Worm (Caenorhabditis elegans) whole organism, L2 larva: ENCODE measurements around the gene T05C12.9.
A peak's percentile ranks its signal among the peaks of the same experiment; 100 is the strongest.

ENCODE experiments used
- C34F6.9 ChIP-seq: fragments of 150-350 bp; optimal IDR thresholded peaks from 2 replicates; lab custom pipeline; 2014; ENCODE audit warnings: missing biosample characterization, missing genetic modification characterization
- F13H6.1 ChIP-seq: sonication (generic microtip); optimal IDR thresholded peaks from 2 replicates; lab custom pipeline; 2016; ENCODE audit warnings: missing genetic modification characterization, missing compliant biosample characterization
- R02D3.7 ChIP-seq: fragments of 150-350 bp; optimal IDR thresholded peaks from 2 replicates; lab custom pipeline; 2014; ENCODE audit warnings: missing biosample characterization, missing genetic modification characterization
- Y55F3AM.14 ChIP-seq: fragments of 200-800 bp; sonication (Bioruptor generic); optimal IDR thresholded peaks from 2 replicates; lab custom pipeline; 2018; ENCODE audit warnings: mild to moderate bottlenecking, missing genetic modification characterization, missing compliant biosample characterization
- ZK546.5 ChIP-seq: sonication (generic microtip); optimal IDR thresholded peaks from 2 replicates; lab custom pipeline; 2017; ENCODE audit warnings: missing biosample characterization, missing genetic modification characterization
- alr-1 ChIP-seq: fragments of 150-350 bp; optimal IDR thresholded peaks from 2 replicates; lab custom pipeline; 2014; ENCODE audit warnings: missing biosample characterization, missing genetic modification characterization
- aly-2 ChIP-seq: fragments of 150-350 bp; optimal IDR thresholded peaks from 2 replicates; lab custom pipeline; 2014; ENCODE audit warnings: missing biosample characterization, missing genetic modification characterization
- ama-1 ChIP-seq: fragments of 150-350 bp; optimal IDR thresholded peaks from 2 replicates; lab custom pipeline; 2018; ENCODE audit warnings: inconsistent platforms
- blmp-1 ChIP-seq: sonication (generic microtip); optimal IDR thresholded peaks from 2 replicates; lab custom pipeline; 2017; ENCODE audit warnings: missing genetic modification characterization, mild to moderate bottlenecking, missing compliant biosample characterization, antibody characterized with exemption, moderate library complexity; ENCODE audit not compliant: insufficient read depth
- ceh-16 ChIP-seq: fragments of 150-350 bp; optimal IDR thresholded peaks from 2 replicates; lab custom pipeline; 2014; ENCODE audit warnings: missing biosample characterization, missing genetic modification characterization
- ceh-82 ChIP-seq: fragments of 150-350 bp; optimal IDR thresholded peaks from 2 replicates; lab custom pipeline; 2014; ENCODE audit warnings: missing biosample characterization, missing genetic modification characterization
- crh-2 ChIP-seq: sonication (generic microtip); optimal IDR thresholded peaks from 2 replicates; lab custom pipeline; 2017; ENCODE audit warnings: missing biosample characterization, missing genetic modification characterization
- dmd-4 ChIP-seq: sonication (generic microtip); optimal IDR thresholded peaks from 2 replicates; lab custom pipeline; 2017; ENCODE audit warnings: missing biosample characterization, missing genetic modification characterization
- egl-27 ChIP-seq: sonication (generic microtip); optimal IDR thresholded peaks from 3 replicates; lab custom pipeline; 2017; ENCODE audit warnings: missing biosample characterization, missing genetic modification reagents, missing genetic modification characterization
- elt-1 ChIP-seq: fragments of 150-350 bp; optimal IDR thresholded peaks from 2 replicates; lab custom pipeline; 2014; ENCODE audit warnings: missing biosample characterization, missing genetic modification characterization
- elt-3 ChIP-seq: sonication (generic microtip); optimal IDR thresholded peaks from 2 replicates; lab custom pipeline; 2017; ENCODE audit warnings: missing biosample characterization, missing genetic modification characterization
- fos-1 ChIP-seq: fragments of 150-350 bp; optimal IDR thresholded peaks from 2 replicates; lab custom pipeline; 2014; ENCODE audit warnings: missing biosample characterization, missing genetic modification characterization
- gmeb-1 ChIP-seq: fragments of 150-350 bp; optimal IDR thresholded peaks from 2 replicates; lab custom pipeline; 2014; ENCODE audit warnings: missing biosample characterization, missing genetic modification characterization
- lin-11 ChIP-seq: fragments of 150-350 bp; sonication (generic microtip); optimal IDR thresholded peaks from 2 replicates; lab custom pipeline; 2014; ENCODE audit warnings: missing biosample characterization, missing genetic modification characterization, inconsistent platforms, mixed read lengths
- lin-13 ChIP-seq: fragments of 150-350 bp; optimal IDR thresholded peaks from 2 replicates; lab custom pipeline; 2014; ENCODE audit warnings: missing biosample characterization, missing genetic modification reagents, missing genetic modification characterization
- lin-39 ChIP-seq: fragments of 150-350 bp; optimal IDR thresholded peaks from 2 replicates; lab custom pipeline; 2014; ENCODE audit warnings: missing biosample characterization, missing genetic modification reagents, missing genetic modification characterization
- lsy-2 ChIP-seq, 2 experiments: fragments of 150-350 bp in 1 of 2; sonication (generic microtip) in 1 of 2; optimal IDR thresholded peaks; 2 replicates each; lab custom pipeline; 2014 to 2017; ENCODE audit warnings: missing biosample characterization in 2 of 2, missing genetic modification characterization in 2 of 2
- mab-5 ChIP-seq: fragments of 150-350 bp; optimal IDR thresholded peaks from 2 replicates; lab custom pipeline; 2014; ENCODE audit warnings: missing biosample characterization, missing genetic modification characterization
- mbf-1 ChIP-seq: sonication (generic microtip); optimal IDR thresholded peaks from 2 replicates; lab custom pipeline; 2017; ENCODE audit warnings: missing biosample characterization, missing genetic modification characterization
- mdl-1 ChIP-seq, 2 experiments: fragments of 150-350 bp in 1 of 2; sonication (generic microtip) in 1 of 2; optimal IDR thresholded peaks; 2 replicates each; lab custom pipeline; 2017; ENCODE audit warnings: missing biosample characterization in 2 of 2, missing genetic modification characterization in 2 of 2
- nhr-10 ChIP-seq: sonication (generic microtip); optimal IDR thresholded peaks from 2 replicates; lab custom pipeline; 2017; ENCODE audit warnings: missing biosample characterization, missing genetic modification characterization
- nhr-11 ChIP-seq: fragments of 150-350 bp; optimal IDR thresholded peaks from 2 replicates; lab custom pipeline; 2014; ENCODE audit warnings: missing biosample characterization, missing genetic modification characterization
- nhr-12 ChIP-seq: fragments of 150-350 bp; optimal IDR thresholded peaks from 2 replicates; lab custom pipeline; 2014; ENCODE audit warnings: missing biosample characterization, missing genetic modification characterization
- nhr-129 ChIP-seq: fragments of 150-350 bp; optimal IDR thresholded peaks from 2 replicates; lab custom pipeline; 2014; ENCODE audit warnings: missing biosample characterization, missing genetic modification characterization
- nhr-21 ChIP-seq: fragments of 150-350 bp; optimal IDR thresholded peaks from 2 replicates; lab custom pipeline; 2014; ENCODE audit warnings: missing biosample characterization, missing genetic modification characterization
- nhr-23 ChIP-seq: fragments of 150-350 bp; optimal IDR thresholded peaks from 2 replicates; lab custom pipeline; 2014; ENCODE audit warnings: missing biosample characterization, missing genetic modification reagents, missing genetic modification characterization
- nhr-237 ChIP-seq: fragments of 150-350 bp; optimal IDR thresholded peaks from 2 replicates; lab custom pipeline; 2014; ENCODE audit warnings: missing biosample characterization, missing genetic modification characterization
- nhr-25 ChIP-seq: fragments of 150-350 bp; sonication (generic microtip); optimal IDR thresholded peaks from 3 replicates; lab custom pipeline; 2014; ENCODE audit warnings: missing biosample characterization, missing genetic modification characterization
- nhr-6 ChIP-seq: fragments of 150-350 bp; optimal IDR thresholded peaks from 2 replicates; lab custom pipeline; 2014; ENCODE audit warnings: missing biosample characterization, missing genetic modification characterization
- nhr-77 ChIP-seq: fragments of 150-350 bp; optimal IDR thresholded peaks from 2 replicates; lab custom pipeline; 2014; ENCODE audit warnings: missing biosample characterization, missing genetic modification characterization
- peb-1 ChIP-seq: fragments of 150-350 bp; optimal IDR thresholded peaks from 2 replicates; lab custom pipeline; 2014; ENCODE audit warnings: missing biosample characterization, missing genetic modification characterization
- sem-4 ChIP-seq: fragments of 150-350 bp; optimal IDR thresholded peaks from 2 replicates; lab custom pipeline; 2014; ENCODE audit warnings: missing biosample characterization, missing genetic modification reagents, missing genetic modification characterization
- skn-1 ChIP-seq: sonication (generic microtip); optimal IDR thresholded peaks from 2 replicates; lab custom pipeline; 2017; ENCODE audit warnings: missing biosample characterization, missing genetic modification characterization
- sma-3 ChIP-seq: sonication (generic microtip); optimal IDR thresholded peaks from 2 replicates; lab custom pipeline; 2016; ENCODE audit warnings: missing genetic modification reagents, missing genetic modification characterization, missing compliant biosample characterization
- sma-9 ChIP-seq, 2 experiments: fragments of 150-350 bp in 1 of 2; sonication (generic microtip) in 1 of 2; optimal IDR thresholded peaks; 2 replicates each; lab custom pipeline; 2014 to 2016; ENCODE audit warnings: missing genetic modification characterization in 2 of 2, mild to moderate bottlenecking in 1 of 2, missing biosample characterization in 1 of 2, missing compliant biosample characterization in 1 of 2, missing genetic modification reagents in 1 of 2, moderate library complexity in 1 of 2
- snpc-4 ChIP-seq: fragments of 150-350 bp; optimal IDR thresholded peaks from 2 replicates; lab custom pipeline; 2014; ENCODE audit warnings: missing biosample characterization, missing genetic modification characterization
- unc-39 ChIP-seq: fragments of 150-350 bp; optimal IDR thresholded peaks from 2 replicates; lab custom pipeline; 2014; ENCODE audit warnings: missing biosample characterization, missing genetic modification characterization
- unc-55 ChIP-seq: fragments of 150-350 bp; sonication (generic microtip); optimal IDR thresholded peaks from 3 replicates; lab custom pipeline; 2014; ENCODE audit warnings: missing biosample characterization, missing genetic modification reagents, missing genetic modification characterization
- unc-62 ChIP-seq: fragments of 150-350 bp; optimal IDR thresholded peaks from 2 replicates; lab custom pipeline; 2014; ENCODE audit warnings: missing biosample characterization, missing genetic modification reagents, missing genetic modification characterization
- zag-1 ChIP-seq: fragments of 150-350 bp; optimal IDR thresholded peaks from 2 replicates; lab custom pipeline; 2014; ENCODE audit warnings: missing biosample characterization, missing genetic modification characterization
- ztf-1 ChIP-seq: fragments of 200-800 bp; sonication (Bioruptor generic); conservative IDR thresholded peaks from 2 replicates; pipeline ENCODE4 v1.3.6; 2022; ENCODE audit warnings: missing genetic modification characterization, missing compliant biosample characterization
- ztf-11 ChIP-seq: sonication (generic microtip); optimal IDR thresholded peaks from 2 replicates; lab custom pipeline; 2017; ENCODE audit warnings: missing biosample characterization, missing genetic modification characterization
- ztf-4 ChIP-seq: fragments of 150-350 bp; optimal IDR thresholded peaks from 2 replicates; lab custom pipeline; 2014; ENCODE audit warnings: missing biosample characterization, missing genetic modification characterization

The T05C12.9 gene

ce11 chrII:8187516-8187915, 5.5 kb downstream of the T05C12.9 start:
- TF ChIP-seq F13H6.1 (tag; lab: Kevin White, UChicago), result no peak
- TF ChIP-seq lsy-2 (tag; optimal IDR thresholded peaks at IDR 0.05; lab: Kevin White, UChicago), result no peak
- TF ChIP-seq zag-1 (tag; lab: Kevin White, UChicago), result no peak
- no peak for TF ChIP-seq sem-4 (tag; lab: Kevin White, UChicago)
- no peak for TF ChIP-seq fos-1
- no peak for TF ChIP-seq ceh-82 (tag; lab: Kevin White, UChicago)
- no peak for TF ChIP-seq unc-55 (GFP tag; lab: Kevin White, UChicago)

- TF ChIP-seq nhr-23 (no peak), unc-62 (GFP tag; lab: Kevin White, UChicago) (peak; percentile 89), ceh-16 (tag; lab: Kevin White, UChicago) (peak; percentile 92), peb-1 (tag; lab: Kevin White, UChicago) (no peak), fos-1 (peak; percentile 90), egl-27 (tag; lab: Kevin White, UChicago) (peak; percentile 91), nhr-10 (tag; lab: Kevin White, UChicago) (peak; percentile 85), nhr-21 (peak; percentile 97), lin-39 (tag; lab: Kevin White, UChicago) (no peak), nhr-12 (tag; lab: Kevin White, UChicago) (peak; percentile 42), crh-2 (tag; lab: Kevin White, UChicago) (peak; percentile 99), mdl-1 (tag; optimal IDR thresholded peaks at IDR 0.05; lab: Kevin White, UChicago) (peak in 1 of 2 experiments; percentile 78), F13H6.1 (tag; lab: Kevin White, UChicago) (peak; percentile 96), mab-5 (tag; lab: Kevin White, UChicago) (peak; percentile 97), C34F6.9 (tag; lab: Kevin White, UChicago) (peak; percentile 99), alr-1 (peak; percentile 9), ceh-82 (tag; lab: Kevin White, UChicago) (peak; percentile 91), nhr-11 (peak; percentile 48), nhr-237 (tag; lab: Kevin White, UChicago) (peak; percentile 84), sma-3 (GFP tag; lab: Kevin White, UChicago) (peak; percentile 98), sma-9 (GFP tag; optimal IDR thresholded peaks at IDR 0.05; lab: Kevin White, UChicago) (peak; percentile 98), sma-9 (tag; optimal IDR thresholded peaks at IDR 0.05; lab: Kevin White, UChicago) (no peak), lin-11 (tag; lab: Kevin White, UChicago) (peak; percentile 98), dmd-4 (tag; lab: Kevin White, UChicago) (peak; percentile 41), Y55F3AM.14 (GFP tag; lab: Kevin White, UChicago) (peak; percentile 71), ama-1 (lab: Kevin White, UChicago) (peak; percentile 41), nhr-25 (tag; lab: Kevin White, UChicago) (peak; percentile 99), R02D3.7 (tag; lab: Kevin White, UChicago) (peak; percentile 83), skn-1 (tag; lab: Kevin White, UChicago) (peak; percentile 63), ztf-1 (GFP tag; lab: Robert Waterston, UW) (no peak), zag-1 (tag; lab: Kevin White, UChicago) (peak; percentile 94), nhr-6 (tag; lab: Kevin White, UChicago) (peak; percentile 97), ztf-11 (tag; lab: Kevin White, UChicago) (peak; percentile 51), nhr-129 (tag; lab: Kevin White, UChicago) (peak; percentile 94), elt-1 (peak; percentile 16), elt-3 (no peak), sem-4 (tag; lab: Kevin White, UChicago) (peak; percentile 99), blmp-1 (tag; lab: Kevin White, UChicago) (peak; percentile 75), unc-39 (tag; lab: Kevin White, UChicago) (no peak), nhr-77 (tag; lab: Kevin White, UChicago) (peak; percentile 86), snpc-4 (tag; lab: Kevin White, UChicago) (peak; percentile 90), aly-2 (tag; lab: Kevin White, UChicago) (no peak), lsy-2 (tag; optimal IDR thresholded peaks at IDR 0.05; lab: Kevin White, UChicago) (peak; percentile 99 to 100), lin-13 (peak; percentile 97), mbf-1 (tag; lab: Kevin White, UChicago) (peak; percentile 50), ZK546.5 (peak; percentile 90), ztf-4 (tag; lab: Kevin White, UChicago) (peak; percentile 98), unc-55 (GFP tag; lab: Kevin White, UChicago) (peak; percentile 100), gmeb-1 (tag; lab: Kevin White, UChicago) (peak; percentile 98)
- TF ChIP-seq, all 48 proteins: peak for 41
These were observed 8.0 kb downstream of the T05C12.9 start, which contains the start of the genes mig-5 and cct-1 for ce11 chrII:8185016-8185493. Gene mig-5 (minus strand): TSS chrII:8185023. Gene cct-1 (plus strand): TSS chrII:8185443.
